Worm (Caenorhabditis elegans): ENCODE data around the gene moma-1.
A peak's percentile ranks its signal among the peaks of the same experiment; 100 is the strongest.

Gene moma-1

ce11 chrIII:844577-844976, 7.6 kb downstream of the moma-1 start:
- no peak for TF ChIP-seq skn-1 (tag; optimal IDR thresholded peaks at IDR 0.05)
- TF ChIP-seq pha-4 (tag; optimal IDR thresholded peaks at IDR 0.05) = peak; percentile 51

DNA sequence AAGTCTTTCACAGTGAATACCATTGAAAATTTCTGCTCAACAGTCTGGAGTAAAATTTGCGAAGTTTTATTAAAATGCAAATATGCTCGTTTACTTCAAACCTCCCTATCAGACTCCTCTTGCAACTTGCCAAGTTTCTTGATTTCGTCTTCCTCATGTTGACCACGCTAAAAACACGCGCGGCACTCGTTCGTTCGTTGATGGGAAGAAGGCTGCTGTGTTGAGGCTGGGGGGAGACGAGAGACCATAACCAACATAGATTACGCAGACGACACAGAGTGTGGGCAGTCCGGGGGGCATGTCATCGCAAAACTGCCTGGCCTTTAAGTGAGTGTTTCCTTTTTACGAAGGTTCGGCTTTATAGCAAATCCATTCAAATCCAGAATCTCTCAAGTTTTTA, 8.2 kb downstream of the moma-1 start:
- TF ChIP-seq elt-2 (tag; optimal IDR thresholded peaks at IDR 0.05) (peak; percentile 16), pha-4 (tag; optimal IDR thresholded peaks at IDR 0.05) (peak; percentile 62), pqm-1 (tag; optimal IDR thresholded peaks at IDR 0.05) (peak; percentile 37), mml-1 (tag; optimal IDR thresholded peaks at IDR 0.05) (peak; percentile 88), lin-15B (tag; optimal IDR thresholded peaks at IDR 0.05) (peak; percentile 27), snpc-4 (tag; optimal IDR thresholded peaks at IDR 0.05) (peak; percentile 24), ama-1 (optimal IDR thresholded peaks at IDR 0.05) (no peak), daf-12 (tag; optimal IDR thresholded peaks at IDR 0.05) (no peak), nhr-43 (tag; optimal IDR thresholded peaks at IDR 0.05; ENCODE audit: poor library complexity, severe bottlenecking) (peak; percentile 43), jun-1 (tag; optimal IDR thresholded peaks at IDR 0.05) (no peak), fkh-10 (GFP tag; optimal IDR thresholded peaks at IDR 0.05) (no peak), nfya-1 (tag; optimal IDR thresholded peaks at IDR 0.05; ENCODE audit: insufficient read depth) (peak; percentile 57)

DNA sequence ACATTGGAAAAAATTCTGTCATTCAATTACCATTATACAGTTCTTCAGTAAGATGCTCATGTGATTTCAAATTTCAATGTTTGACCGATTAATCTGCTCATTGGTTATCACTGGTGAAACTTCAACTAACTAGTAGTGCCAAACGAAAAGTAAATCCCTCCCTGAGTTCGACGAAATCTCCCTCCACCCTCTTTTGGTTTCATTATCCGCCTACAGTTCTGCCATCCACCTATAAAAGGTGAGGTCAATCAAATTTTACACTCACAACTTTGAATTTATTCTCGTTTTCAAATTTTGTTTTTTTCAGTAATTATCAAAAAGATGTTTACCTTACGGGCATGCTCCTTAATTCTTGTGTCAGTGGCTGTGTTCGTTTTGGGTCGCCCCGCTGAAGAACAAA, 9.6 kb downstream of the moma-1 start, which contains the start of gene far-8:
TSS of gene far-8 (plus strand) at position 301 of the 400 bp plus-strand sequence.
- TF ChIP-seq ama-1 (optimal IDR thresholded peaks at IDR 0.05) (no peak), nhr-12 (tag; optimal IDR thresholded peaks at IDR 0.05) (no peak), fkh-2 (tag; optimal IDR thresholded peaks at IDR 0.05) (no peak), lin-15B (tag; optimal IDR thresholded peaks at IDR 0.05) (no peak), nhr-28 (tag; optimal IDR thresholded peaks at IDR 0.05) (no peak), snpc-4 (tag; optimal IDR thresholded peaks at IDR 0.05) (no peak), nhr-23 (tag; optimal IDR thresholded peaks at IDR 0.05) (no peak), hmg-11 (tag; optimal IDR thresholded peaks at IDR 0.05) (no peak), mdl-1 (tag; optimal IDR thresholded peaks at IDR 0.05) (no peak), mml-1 (tag; optimal IDR thresholded peaks at IDR 0.05) (no peak), zag-1 (tag; optimal IDR thresholded peaks at IDR 0.05) (no peak), elt-1 (tag; optimal IDR thresholded peaks at IDR 0.05) (no peak), pqm-1 (tag; optimal IDR thresholded peaks at IDR 0.05) (no peak), ztf-11 (tag; optimal IDR thresholded peaks at IDR 0.05) (no peak), ceh-28 (tag; optimal IDR thresholded peaks at IDR 0.05) (no peak), lin-39 (tag; optimal IDR thresholded peaks at IDR 0.05) (no peak), elt-3 (tag; optimal IDR thresholded peaks at IDR 0.05) (no peak), pha-4 (tag; optimal IDR thresholded peaks at IDR 0.05) (no peak)

ce11 chrIII:841177-841576, 11.0 kb downstream of the moma-1 start, which contains the start of gene K02F3.9:
TSS of gene K02F3.9 (minus strand) at chrIII:841366.
- TF ChIP-seq ztf-4 (tag; optimal IDR thresholded peaks at IDR 0.05) = no peak
- no peak for TF ChIP-seq pha-4 (tag; optimal IDR thresholded peaks at IDR 0.05)
- no peak for TF ChIP-seq nhr-23 (tag; optimal IDR thresholded peaks at IDR 0.05)
- TF ChIP-seq aly-2 (tag; optimal IDR thresholded peaks at IDR 0.05) = no peak
- TF ChIP-seq fkh-2 (tag; optimal IDR thresholded peaks at IDR 0.05) = no peak
- no peak for TF ChIP-seq unc-39 (tag; optimal IDR thresholded peaks at IDR 0.05)

- no peak for TF ChIP-seq elt-1 (tag; optimal IDR thresholded peaks at IDR 0.05)
- TF ChIP-seq nfya-1 (tag; optimal IDR thresholded peaks at IDR 0.05; ENCODE audit: insufficient read depth) = no peak
- TF ChIP-seq elt-2 (tag; optimal IDR thresholded peaks at IDR 0.05) = no peak
- no peak for TF ChIP-seq pqm-1 (tag; optimal IDR thresholded peaks at IDR 0.05)
- no peak for TF ChIP-seq nhr-28 (tag; optimal IDR thresholded peaks at IDR 0.05)
- TF ChIP-seq fkh-2 (tag; optimal IDR thresholded peaks at IDR 0.05) = no peak
- TF ChIP-seq sea-2 (GFP tag; optimal IDR thresholded peaks at IDR 0.05) = no peak
- TF ChIP-seq hmg-11 (tag; optimal IDR thresholded peaks at IDR 0.05) = no peak
- no peak for TF ChIP-seq unc-62 (GFP tag; optimal IDR thresholded peaks at IDR 0.05)
- no peak for TF ChIP-seq unc-39 (tag; optimal IDR thresholded peaks at IDR 0.05)
- no peak for TF ChIP-seq ceh-9 (tag; optimal IDR thresholded peaks at IDR 0.05)
Measured at ce11 chrIII:839491-839890, 12.7 kb downstream of the moma-1 start, which contains the start of gene dos-3. TSS of gene dos-3 (minus strand) at chrIII:839591.

DNA sequence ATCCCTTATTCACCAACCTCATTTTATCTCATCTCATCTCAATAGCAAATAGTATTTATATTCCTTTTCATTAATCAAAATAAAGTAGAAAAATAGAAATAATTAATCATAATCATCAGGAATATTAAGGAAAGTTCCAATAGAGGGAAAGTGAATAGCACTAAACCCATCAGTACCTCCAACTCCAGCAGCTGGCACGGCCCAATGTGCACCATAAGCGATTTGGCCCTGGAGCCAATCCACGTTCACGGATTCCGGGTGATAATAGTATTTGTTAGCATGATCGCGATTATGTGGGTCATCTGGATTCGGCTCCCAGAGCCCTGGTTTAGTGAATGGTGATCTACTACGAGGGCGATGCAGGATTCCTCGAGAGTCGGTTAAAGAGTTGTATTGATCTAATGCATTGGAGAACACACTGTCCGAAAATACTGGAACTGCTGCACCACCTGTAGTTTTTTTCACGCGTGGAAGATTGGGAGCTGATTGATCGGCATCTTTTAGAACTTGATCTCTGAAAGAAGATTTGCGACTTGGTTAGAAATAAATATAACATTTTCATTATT, 16.4 kb downstream of the moma-1 start:
- no peak for TF ChIP-seq nhr-28 (tag; optimal IDR thresholded peaks at IDR 0.05)
- no peak for TF ChIP-seq nhr-23 (tag; optimal IDR thresholded peaks at IDR 0.05)
- peak; percentile 92 for TF ChIP-seq nhr-43 (tag; optimal IDR thresholded peaks at IDR 0.05; ENCODE audit: poor library complexity, severe bottlenecking)
- TF ChIP-seq ceh-16 (tag; optimal IDR thresholded peaks at IDR 0.05) = no peak
- TF ChIP-seq lsy-12 (tag; optimal IDR thresholded peaks at IDR 0.05) = peak; percentile 97
- TF ChIP-seq elt-2 (tag; optimal IDR thresholded peaks at IDR 0.05) = peak; percentile 61
- peak; percentile 45 for TF ChIP-seq ZK546.5 (tag; optimal IDR thresholded peaks at IDR 0.05)
- TF ChIP-seq pqm-1 (tag; optimal IDR thresholded peaks at IDR 0.05) = no peak
- TF ChIP-seq nhr-67 (tag; optimal IDR thresholded peaks at IDR 0.05) = no peak
- no peak for TF ChIP-seq fkh-10 (GFP tag; optimal IDR thresholded peaks at IDR 0.05)
- TF ChIP-seq elt-1 (tag; optimal IDR thresholded peaks at IDR 0.05) = peak; percentile 61
- no peak for TF ChIP-seq ceh-9 (tag; optimal IDR thresholded peaks at IDR 0.05)
- peak; percentile 98 for TF ChIP-seq ama-1 (optimal IDR thresholded peaks at IDR 0.05)
- TF ChIP-seq aly-2 (tag; optimal IDR thresholded peaks at IDR 0.05) = peak; percentile 85
- peak; percentile 7 for TF ChIP-seq mdl-1 (tag; optimal IDR thresholded peaks at IDR 0.05)
- TF ChIP-seq elt-3 (tag; optimal IDR thresholded peaks at IDR 0.05) = peak in 2 of 3 experiments; percentile 32 to 38
- no peak for TF ChIP-seq fkh-2 (tag; optimal IDR thresholded peaks at IDR 0.05)
- no peak for TF ChIP-seq egl-27 (tag; optimal IDR thresholded peaks at IDR 0.05)
- TF ChIP-seq unc-39 (tag; optimal IDR thresholded peaks at IDR 0.05) = peak; percentile 43
- TF ChIP-seq pha-4 (tag; optimal IDR thresholded peaks at IDR 0.05) = peak; percentile 47
- peak; percentile 84 for TF ChIP-seq ztf-4 (tag; optimal IDR thresholded peaks at IDR 0.05)
- TF ChIP-seq jun-1 (tag; optimal IDR thresholded peaks at IDR 0.05) = peak; percentile 61
- TF ChIP-seq ceh-82 (tag; optimal IDR thresholded peaks at IDR 0.05) = peak; percentile 7
- no peak for TF ChIP-seq mml-1 (tag; optimal IDR thresholded peaks at IDR 0.05)
- TF ChIP-seq nfya-1 (tag; optimal IDR thresholded peaks at IDR 0.05; ENCODE audit: insufficient read depth) = peak; percentile 38
- peak; percentile 42 for TF ChIP-seq hmg-11 (tag; optimal IDR thresholded peaks at IDR 0.05)

Data from whole organism, L3 larva.